Worm (Caenorhabditis elegans) whole organism, young adult: ENCODE results near the gene C44C10.7.
A peak's percentile ranks its signal among the peaks of the same experiment; 100 is the strongest.

ENCODE experiments used
- B0336.3 ChIP-seq: fragments of 200-800 bp; sonication (Bioruptor generic); IDR thresholded peaks from 2 replicates; pipeline ENCODE4 v1.3.6; 2022; ENCODE audit warnings: missing genetic modification characterization, missing compliant biosample characterization
- F10E7.11 ChIP-seq: sonication (generic microtip); optimal IDR thresholded peaks from 2 replicates; lab custom pipeline; 2017; ENCODE audit warnings: mild to moderate bottlenecking, missing genetic modification characterization, moderate library complexity, missing compliant biosample characterization
- F23B12.7 ChIP-seq: sonication (generic microtip); optimal IDR thresholded peaks from 2 replicates; lab custom pipeline; 2017; ENCODE audit warnings: missing genetic modification characterization, mild to moderate bottlenecking, missing compliant biosample characterization, antibody characterized with exemption, moderate library complexity; ENCODE audit not compliant: insufficient read depth
- F39B2.1 ChIP-seq: fragments of 200-800 bp; sonication (Bioruptor generic); IDR thresholded peaks from 2 replicates; pipeline ENCODE4 v1.3.6; 2022; ENCODE audit warnings: missing genetic modification reagents, missing genetic modification characterization, missing compliant biosample characterization
- F49E8.2 ChIP-seq: sonication (generic microtip); optimal IDR thresholded peaks from 3 replicates; lab custom pipeline; 2017; ENCODE audit warnings: missing genetic modification characterization, mild to moderate bottlenecking, missing compliant biosample characterization, antibody characterized with exemption, moderate library complexity; ENCODE audit not compliant: insufficient read depth
- F55B11.4 ChIP-seq: sonication (generic microtip); optimal IDR thresholded peaks from 2 replicates; lab custom pipeline; 2016; ENCODE audit warnings: missing compliant biosample characterization, missing genetic modification characterization, borderline replicate concordance; ENCODE audit not compliant: insufficient read depth
- K12H6.12 ChIP-seq: fragments of 200-800 bp; sonication (Bioruptor generic); optimal IDR thresholded peaks from 2 replicates; lab custom pipeline; 2018; ENCODE audit warnings: mild to moderate bottlenecking, missing genetic modification characterization, missing compliant biosample characterization
- T07F8.4 ChIP-seq: sonication (generic microtip); optimal IDR thresholded peaks from 2 replicates; lab custom pipeline; 2016; ENCODE audit warnings: mild to moderate bottlenecking, missing genetic modification characterization, moderate library complexity, missing compliant biosample characterization
- T26A5.8 ChIP-seq: sonication (generic microtip); optimal IDR thresholded peaks from 2 replicates; lab custom pipeline; 2016; ENCODE audit warnings: missing genetic modification characterization, missing compliant biosample characterization
- Y95B8A.8 ChIP-seq: fragments of 200-800 bp; sonication (Bioruptor generic); IDR thresholded peaks from 2 replicates; pipeline ENCODE4 v1.3.6; 2022; ENCODE audit warnings: missing genetic modification reagents, missing genetic modification characterization, missing compliant biosample characterization
- ZK185.1 ChIP-seq: sonication (generic microtip); optimal IDR thresholded peaks from 2 replicates; lab custom pipeline; 2016; ENCODE audit warnings: mild to moderate bottlenecking, missing genetic modification characterization, missing compliant biosample characterization; ENCODE audit not compliant: poor library complexity, severe bottlenecking
- ama-1 ChIP-seq, 3 experiments: fragments of 150-350 bp in 1 of 3; sonication (generic microtip) in 2 of 3; optimal IDR thresholded peaks; 2 replicates each; lab custom pipeline; 2014 to 2018; ENCODE audit warnings: missing biosample characterization in 2 of 3, missing genetic modification characterization in 2 of 3, missing genetic modification reagents in 2 of 3
- aptf-3 ChIP-seq: fragments of 200-800 bp; sonication (Bioruptor generic); IDR thresholded peaks from 2 replicates; pipeline ENCODE4 v1.3.6; 2022; ENCODE audit warnings: missing genetic modification characterization, missing compliant biosample characterization
- atf-7 ChIP-seq: sonication (generic microtip); optimal IDR thresholded peaks from 2 replicates; lab custom pipeline; 2017; ENCODE audit warnings: mild to moderate bottlenecking, missing genetic modification characterization, missing compliant biosample characterization
- athp-1 ChIP-seq: sonication (generic microtip); optimal IDR thresholded peaks from 2 replicates; lab custom pipeline; 2017; ENCODE audit warnings: mild to moderate bottlenecking, missing genetic modification characterization, missing compliant biosample characterization
- ceh-79 ChIP-seq: sonication (generic microtip); optimal IDR thresholded peaks from 2 replicates; lab custom pipeline; 2017; ENCODE audit warnings: mild to moderate bottlenecking, missing genetic modification characterization, missing compliant biosample characterization
- dpl-1 ChIP-seq: fragments of 150-350 bp; optimal IDR thresholded peaks from 2 replicates; lab custom pipeline; 2014; ENCODE audit warnings: missing biosample characterization, missing genetic modification reagents, missing genetic modification characterization
- egl-18 ChIP-seq: fragments of 200-800 bp; sonication (Bioruptor generic); IDR thresholded peaks from 2 replicates; pipeline ENCODE4 v1.3.6; 2022; ENCODE audit warnings: missing genetic modification reagents, missing genetic modification characterization, missing compliant biosample characterization
- egrh-3 ChIP-seq: fragments of 200-800 bp; sonication (Bioruptor generic); IDR thresholded peaks from 2 replicates; pipeline ENCODE4 v1.3.6; 2022; ENCODE audit warnings: missing genetic modification reagents, missing genetic modification characterization, missing compliant biosample characterization
- fkh-3 ChIP-seq: sonication (generic microtip); optimal IDR thresholded peaks from 2 replicates; lab custom pipeline; 2016; ENCODE audit warnings: mild to moderate bottlenecking, missing genetic modification characterization, missing compliant biosample characterization
- hrde-1 ChIP-seq: sonication (generic microtip); optimal IDR thresholded peaks from 2 replicates; lab custom pipeline; 2016; ENCODE audit warnings: missing genetic modification characterization, mild to moderate bottlenecking, missing compliant biosample characterization, moderate library complexity, missing genotype, missing genetic modification reagents, borderline replicate concordance
- hsf-1 ChIP-seq: fragments of 200-800 bp; sonication (Bioruptor generic); IDR thresholded peaks from 2 replicates; pipeline ENCODE4 v1.3.6; 2022; ENCODE audit warnings: missing genetic modification reagents, missing genetic modification characterization, missing compliant biosample characterization
- lin-35 ChIP-seq, 3 experiments: fragments of 150-350 bp in 2 of 3; sonication (generic microtip) in 1 of 3; optimal IDR thresholded peaks; 2 replicates each; lab custom pipeline; 2014 to 2018; ENCODE audit warnings: missing biosample characterization in 3 of 3, missing genetic modification characterization in 3 of 3, missing genetic modification reagents in 3 of 3
- lin-40 ChIP-seq: sonication (generic microtip); optimal IDR thresholded peaks from 2 replicates; lab custom pipeline; 2016; ENCODE audit warnings: missing genetic modification characterization, mild to moderate bottlenecking, missing compliant biosample characterization, missing genotype, missing genetic modification reagents
- lin-54 ChIP-seq: fragments of 200-800 bp; sonication (Bioruptor generic); optimal IDR thresholded peaks from 2 replicates; lab custom pipeline; 2018; ENCODE audit warnings: mild to moderate bottlenecking, missing genetic modification characterization, missing compliant biosample characterization
- madf-10 ChIP-seq: sonication (generic microtip); optimal IDR thresholded peaks from 2 replicates; lab custom pipeline; 2016; ENCODE audit warnings: mild to moderate bottlenecking, missing genetic modification characterization, missing compliant biosample characterization
- mel-28 ChIP-seq: sonication (generic microtip); optimal IDR thresholded peaks from 2 replicates; lab custom pipeline; 2016; ENCODE audit warnings: borderline replicate concordance, mild to moderate bottlenecking, missing genetic modification characterization, missing compliant biosample characterization
- nhr-27 ChIP-seq: fragments of 200-800 bp; sonication (Bioruptor generic); optimal IDR thresholded peaks from 2 replicates; lab custom pipeline; 2018; ENCODE audit warnings: mild to moderate bottlenecking, missing genetic modification characterization, moderate library complexity, missing compliant biosample characterization
- nhr-80 ChIP-seq: sonication (generic microtip); optimal IDR thresholded peaks from 2 replicates; lab custom pipeline; 2016; ENCODE audit warnings: missing genetic modification characterization, missing compliant biosample characterization
- nhr-90 ChIP-seq: sonication (generic microtip); optimal IDR thresholded peaks from 2 replicates; lab custom pipeline; 2016; ENCODE audit warnings: missing genotype, mild to moderate bottlenecking, missing genetic modification characterization, missing compliant biosample characterization
- pbrm-1 ChIP-seq: fragments of 200-800 bp; sonication (Bioruptor generic); IDR thresholded peaks from 2 replicates; pipeline ENCODE4 v1.3.6; 2022; ENCODE audit warnings: missing genetic modification reagents, missing genetic modification characterization, missing compliant biosample characterization
- snpc-1.1 ChIP-seq: sonication (generic microtip); optimal IDR thresholded peaks from 2 replicates; lab custom pipeline; 2017; ENCODE audit warnings: missing genetic modification characterization, mild to moderate bottlenecking, missing compliant biosample characterization, antibody characterized with exemption, moderate library complexity, missing genotype, missing genetic modification reagents; ENCODE audit not compliant: insufficient read depth
- snpc-4 ChIP-seq, 5 experiments: fragments of 150-350 bp in 1 of 5; sonication (generic microtip) in 4 of 5; optimal IDR thresholded peaks; 2 replicates each; lab custom pipeline; 2014 to 2018; ENCODE audit warnings: missing genetic modification characterization in 5 of 5, missing biosample characterization in 3 of 5, antibody characterized with exemption in 2 of 5, mild to moderate bottlenecking in 2 of 5, missing compliant biosample characterization in 2 of 5, missing genotype in 2 of 5, moderate library complexity in 2 of 5, missing genetic modification reagents in 1 of 5
- sptf-2 ChIP-seq: fragments of 200-800 bp; sonication (Bioruptor generic); optimal IDR thresholded peaks from 2 replicates; lab custom pipeline; 2018; ENCODE audit warnings: mild to moderate bottlenecking, missing genetic modification characterization, missing compliant biosample characterization
- tbp1 ChIP-seq: fragments of 200-800 bp; sonication (Bioruptor generic); optimal IDR thresholded peaks from 2 replicates; lab custom pipeline; 2018; ENCODE audit warnings: mild to moderate bottlenecking, missing genetic modification characterization, missing compliant biosample characterization
- xnd-1 ChIP-seq: sonication (generic microtip); optimal IDR thresholded peaks from 2 replicates; lab custom pipeline; 2016; ENCODE audit warnings: missing genotype, missing genetic modification reagents, missing genetic modification characterization, missing compliant biosample characterization
- zfh-2 ChIP-seq: fragments of 200-800 bp; sonication (Bioruptor generic); conservative IDR thresholded peaks from 2 replicates; pipeline ENCODE4 v1.3.6; 2022; ENCODE audit warnings: missing genetic modification reagents, missing genetic modification characterization, missing compliant biosample characterization
- ztf-18 ChIP-seq: sonication (generic microtip); optimal IDR thresholded peaks from 2 replicates; lab custom pipeline; 2016; ENCODE audit warnings: missing genotype, mild to moderate bottlenecking, missing genetic modification characterization, missing compliant biosample characterization
- ztf-25 ChIP-seq: fragments of 200-800 bp; sonication (Bioruptor generic); IDR thresholded peaks from 2 replicates; pipeline ENCODE4 v1.3.6; 2022; ENCODE audit warnings: missing genetic modification reagents, missing genetic modification characterization, missing compliant biosample characterization

Gene C44C10.7

DNA sequence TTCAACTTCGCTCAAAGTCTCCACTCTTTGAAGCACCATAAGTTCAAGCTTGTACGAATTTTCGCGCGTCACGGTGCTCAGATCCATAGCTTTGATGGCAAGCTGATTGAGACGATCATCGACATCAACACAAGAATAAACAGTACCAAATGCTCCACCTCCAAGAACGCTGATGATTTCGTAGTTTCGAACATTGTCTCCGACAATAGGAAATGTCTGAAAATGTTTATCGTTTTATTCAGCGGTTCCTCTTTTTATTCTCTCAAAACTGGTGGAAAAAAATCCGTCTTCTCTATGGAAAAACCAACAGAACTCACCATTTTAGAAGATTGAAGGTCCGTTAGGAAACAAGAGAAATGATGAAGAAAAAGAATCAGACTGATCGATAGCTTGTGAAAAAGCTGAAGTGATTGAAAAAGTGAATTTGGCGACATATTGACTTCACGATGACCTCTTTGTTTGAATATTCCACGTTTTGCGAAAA, at the start of gene C44C10.7:
TSS of gene C44C10.7 (minus strand) at position 434 of the 484 bp plus-strand sequence.
- TF ChIP-seq lin-54 (GFP tag; lab: Kevin White, UChicago) (no peak), ZK185.1 (tag; lab: Kevin White, UChicago) (no peak), hrde-1 (tag; lab: Kevin White, UChicago) (no peak), F49E8.2 (no peak), nhr-27 (tag; lab: Kevin White, UChicago) (no peak), F39B2.1 (no peak), ceh-79 (tag; lab: Kevin White, UChicago) (no peak), aptf-3 (no peak), ama-1 (optimal IDR thresholded peaks at IDR 0.05; lab: Kevin White, UChicago) (no peak), ama-1 (GFP tag; optimal IDR thresholded peaks at IDR 0.05; lab: Kevin White, UChicago) (no peak), mel-28 (no peak), T07F8.4 (tag; lab: Kevin White, UChicago) (no peak), xnd-1 (tag; lab: Kevin White, UChicago) (no peak), lin-35 (GFP tag; optimal IDR thresholded peaks at IDR 0.05; lab: Kevin White, UChicago) (no peak), F23B12.7 (tag; lab: Kevin White, UChicago) (no peak)

DNA sequence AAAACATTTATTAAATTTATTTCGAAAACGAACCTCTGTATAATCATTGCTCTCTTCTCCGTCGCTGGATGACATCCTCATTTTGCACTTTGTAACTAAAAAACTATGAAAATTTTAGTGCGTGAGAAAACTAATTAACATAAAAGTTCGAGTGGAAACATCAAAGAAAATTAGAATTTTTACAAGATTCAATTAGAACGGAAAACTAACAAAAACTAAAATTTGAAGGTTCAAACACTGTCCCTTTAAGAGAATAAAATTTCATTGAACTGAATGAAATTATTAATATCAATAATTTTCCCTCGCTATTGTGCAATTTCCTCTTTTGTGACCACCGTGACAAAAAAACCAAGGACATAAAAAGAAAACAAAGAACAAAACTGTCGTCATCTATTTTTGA, 49.0 kb upstream of the C44C10.7 start, which contains the start of gene D1053.3:
TSS of gene D1053.3 (minus strand) at position 101 of the 400 bp plus-strand sequence.
- TF ChIP-seq Y95B8A.8 (no peak), sptf-2 (GFP tag; lab: Kevin White, UChicago) (no peak), nhr-90 (tag; lab: Kevin White, UChicago) (no peak), T26A5.8 (tag; lab: Kevin White, UChicago) (no peak)

DNA sequence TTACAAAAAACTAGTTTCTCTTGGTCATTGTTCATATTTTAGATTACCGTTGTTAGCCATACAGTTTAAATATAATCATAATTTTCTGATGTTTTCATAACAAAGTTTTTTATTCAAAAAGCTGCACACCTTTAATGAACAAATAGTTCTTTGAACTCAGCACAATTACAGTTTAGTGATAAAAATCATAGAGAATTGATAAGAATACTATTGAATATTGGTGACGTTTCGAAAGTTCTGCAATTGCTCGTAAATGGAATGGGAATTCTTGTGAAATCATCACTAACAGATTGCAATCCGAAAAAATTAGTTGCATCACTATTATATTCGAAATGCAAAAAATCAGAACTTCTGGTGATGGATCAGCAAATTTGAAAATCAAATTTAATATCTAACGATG, 46.0 kb upstream of the C44C10.7 start:
- no peak for TF ChIP-seq K12H6.12 (tag; lab: Kevin White, UChicago)
- peak; percentile 4 for TF ChIP-seq nhr-80 (tag; lab: Kevin White, UChicago)
- TF ChIP-seq T07F8.4 (tag; lab: Kevin White, UChicago) = no peak

DNA sequence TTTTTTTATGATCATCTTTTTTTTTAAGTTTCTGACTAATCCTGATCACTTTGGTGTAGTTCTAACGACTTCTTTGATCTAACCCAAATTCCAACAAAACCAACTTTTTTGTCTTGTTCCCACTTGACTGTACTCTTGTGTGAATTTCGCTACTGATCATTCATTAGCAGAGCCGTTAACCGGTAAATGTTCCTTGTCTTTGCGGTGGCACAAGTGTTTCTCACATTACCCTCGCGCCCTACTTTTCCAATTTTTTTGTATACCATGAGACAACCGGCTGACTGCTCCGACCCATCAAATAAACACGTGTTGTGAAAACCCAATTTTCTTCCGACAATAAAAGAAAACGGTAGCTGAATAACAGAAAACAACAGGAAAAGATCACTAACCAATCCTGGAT, 44.7 kb upstream of the C44C10.7 start:
- no peak for TF ChIP-seq ztf-25
- TF ChIP-seq egrh-3 (GFP tag; lab: Robert Waterston, UW) = no peak
- TF ChIP-seq F55B11.4 (tag; lab: Kevin White, UChicago) = no peak
- TF ChIP-seq ZK185.1 (tag; lab: Kevin White, UChicago) = no peak

DNA sequence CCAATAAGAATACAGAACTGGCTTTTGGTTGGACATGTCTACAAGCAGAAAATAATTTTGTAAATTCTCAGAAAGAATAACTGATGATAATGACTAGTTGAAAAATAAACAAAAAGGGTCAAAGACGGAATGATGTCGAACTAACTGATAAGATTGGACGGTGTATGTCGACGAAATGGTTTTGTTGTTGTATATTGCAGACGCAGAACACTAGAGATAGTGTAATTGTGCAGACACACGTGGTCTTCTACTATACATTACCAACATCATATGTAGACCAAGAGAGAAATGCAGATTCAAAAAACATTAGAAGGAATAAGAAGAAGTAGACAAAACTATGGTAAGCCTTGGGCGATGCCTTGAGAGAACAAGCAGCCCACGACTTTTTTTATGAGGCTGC, 39.7 kb upstream of the C44C10.7 start, which contains the start of the genes gst-42 and D1053.2:
TSS of gene gst-42 (minus strand) at position 176 of the 400 bp plus-strand sequence.
TSS of gene D1053.2 (plus strand) at position 391 of the 400 bp plus-strand sequence.
- TF ChIP-seq hsf-1 (GFP tag; lab: Robert Waterston, UW) (no peak), snpc-4 (GFP tag; optimal IDR thresholded peaks at IDR 0.05; lab: Kevin White, UChicago) (no peak), snpc-4 (tag; optimal IDR thresholded peaks at IDR 0.05; lab: Kevin White, UChicago) (no peak), snpc-1.1 (tag; lab: Kevin White, UChicago) (no peak), pbrm-1 (GFP tag; lab: Robert Waterston, UW) (no peak), F23B12.7 (tag; lab: Kevin White, UChicago) (no peak), fkh-3 (no peak), lin-40 (tag; lab: Kevin White, UChicago) (peak; percentile 23), T26A5.8 (tag; lab: Kevin White, UChicago) (no peak), tbp1 (GFP tag; lab: Kevin White, UChicago) (no peak), dpl-1 (GFP tag; lab: Kevin White, UChicago) (no peak), atf-7 (tag; lab: Kevin White, UChicago) (peak; percentile 49), zfh-2 (no peak), F10E7.11 (tag; lab: Kevin White, UChicago) (no peak), B0336.3 (GFP tag; lab: Robert Waterston, UW) (0 out of 2 replicates have a peak, but pooled peaks have one; percentile 16), hrde-1 (tag; lab: Kevin White, UChicago) (no peak), nhr-80 (tag; lab: Kevin White, UChicago) (peak; percentile 92), athp-1 (tag; lab: Kevin White, UChicago) (no peak), ztf-18 (no peak), lin-35 (GFP tag; optimal IDR thresholded peaks at IDR 0.05; lab: Kevin White, UChicago) (no peak), madf-10 (tag; lab: Kevin White, UChicago) (no peak), egl-18 (GFP tag; lab: Robert Waterston, UW) (no peak)
